Fruit fly (Drosophila melanogaster) ovary, adult (tissue): ENCODE results near the gene ORMDL.

Source experiments
- CG17801 ChIP-seq: fragments of 200-800 bp; optimal IDR thresholded peaks from 2 replicates; lab custom pipeline; 2019; ENCODE audit warnings: missing biosample characterization, mild to moderate bottlenecking, missing genetic modification characterization, moderate library complexity; ENCODE audit not compliant: partially characterized antibody

ORMDL gene

DNA sequence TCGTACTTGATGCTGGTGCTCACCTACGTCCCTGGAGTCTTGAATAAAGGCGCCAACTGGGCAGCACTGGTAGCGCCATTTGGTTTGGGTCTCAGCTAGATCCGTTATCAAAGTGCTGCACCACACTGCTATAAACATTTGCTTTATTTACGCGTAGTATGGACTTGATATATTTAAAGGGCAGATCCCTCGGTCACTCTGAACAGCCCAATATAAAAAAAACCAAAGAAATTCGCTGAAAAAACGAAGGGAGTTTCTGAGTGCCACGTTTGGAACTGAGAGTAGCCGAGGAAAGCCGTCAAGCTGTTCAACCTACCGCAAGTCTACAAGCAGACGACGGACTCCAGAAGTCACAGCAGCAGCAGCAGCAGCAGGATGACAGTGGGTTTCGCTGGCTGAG, 5.7 kb downstream of the ORMDL start, which contains the start of gene Atox1:
TSS of gene Atox1 (plus strand) at position 181 of the 400 bp plus-strand sequence.
- TF ChIP-seq CG17801 (GFP tag; lab: Kevin White, UChicago) = peak; percentile 54

- TF ChIP-seq CG17801 (GFP tag; lab: Kevin White, UChicago) = no peak
Observed at dm6 chr3L:21642908-21643572, 7.9 kb downstream of the ORMDL start.

DNA sequence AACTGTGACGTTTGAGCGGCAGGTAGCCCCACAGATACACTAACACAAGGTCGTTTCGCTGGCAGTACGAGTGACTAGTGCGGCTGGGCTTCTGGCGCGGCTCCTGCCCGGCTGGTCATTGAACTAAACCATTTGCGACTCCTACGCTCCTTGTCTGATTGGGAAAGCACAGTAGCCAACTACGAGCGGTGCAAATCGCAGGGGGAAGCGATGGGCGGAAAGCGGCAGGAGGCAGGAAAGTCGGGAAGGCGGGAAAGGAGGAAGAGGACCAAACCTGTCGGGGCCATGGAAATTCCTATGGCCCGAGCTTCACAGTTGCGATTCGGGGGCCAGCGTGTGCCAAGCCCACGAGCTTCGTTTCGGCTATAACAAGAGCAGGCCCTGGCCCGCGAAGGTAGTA, 9.1 kb downstream of the ORMDL start:
- no peak for TF ChIP-seq CG17801 (GFP tag; lab: Kevin White, UChicago)

DNA sequence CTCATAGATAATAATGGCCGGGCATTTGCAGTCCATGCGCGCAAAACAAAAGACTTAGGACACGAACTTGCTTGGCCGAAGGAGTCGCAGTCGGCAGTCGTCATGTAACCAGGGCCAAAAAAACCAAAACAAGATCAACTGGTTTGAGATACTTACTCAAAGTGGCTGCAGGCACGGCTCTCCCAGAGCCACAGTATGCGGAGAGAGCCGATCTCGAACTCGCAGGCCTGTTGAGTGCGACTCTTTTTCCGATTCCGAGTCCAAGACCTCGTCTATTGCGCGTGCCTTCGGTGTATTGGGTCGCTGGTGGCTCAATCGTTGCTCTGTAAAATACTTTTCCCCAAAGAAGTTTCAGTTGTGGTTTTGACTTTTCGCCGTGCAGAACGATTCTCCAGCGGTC, 9.5 kb downstream of the ORMDL start, which contains the start of gene CG43980:
TSS of gene CG43980 (plus strand) at position 352 of the 400 bp plus-strand sequence.
- no peak for TF ChIP-seq CG17801 (GFP tag; lab: Kevin White, UChicago)

DNA sequence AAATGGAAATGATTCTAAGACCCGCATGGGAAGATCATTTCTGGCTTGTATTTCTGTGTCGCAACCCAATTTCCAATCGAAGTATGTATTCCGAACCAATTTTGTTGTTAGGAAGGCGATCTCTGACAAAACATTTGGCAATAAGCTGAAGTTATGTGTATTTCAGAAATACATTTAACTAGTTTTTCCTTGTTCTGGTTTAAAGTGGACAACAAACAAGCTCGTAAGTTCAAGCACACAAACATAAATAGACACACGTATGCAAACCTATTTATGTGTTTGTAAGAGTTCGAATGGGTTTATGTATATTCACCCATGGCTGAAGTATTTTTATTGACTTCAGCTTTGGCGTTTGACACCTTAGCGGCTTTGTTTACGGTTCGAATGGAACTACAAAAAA, 10.8 kb downstream of the ORMDL start:
- TF ChIP-seq CG17801 (GFP tag; lab: Kevin White, UChicago) = no peak

DNA sequence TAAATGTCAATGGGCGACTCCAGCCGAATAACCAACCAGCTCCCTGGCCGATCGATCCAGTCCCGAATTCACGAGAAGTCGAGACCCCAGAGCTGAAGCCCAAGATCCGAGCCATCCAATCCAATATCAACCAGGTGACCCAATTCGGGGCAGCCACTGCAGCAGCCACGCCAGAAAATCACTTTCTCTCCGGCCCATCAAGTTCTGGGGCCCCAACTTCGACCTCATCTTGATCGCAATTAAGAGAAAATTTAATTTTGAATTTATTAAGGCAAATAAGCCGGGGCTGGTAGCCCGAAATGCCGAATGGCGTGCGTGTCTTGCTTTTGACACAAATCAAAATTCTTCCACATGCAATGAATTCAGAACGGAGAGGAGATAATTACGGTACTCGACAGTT, 12.7 kb downstream of the ORMDL start:
- no peak for TF ChIP-seq CG17801 (GFP tag; lab: Kevin White, UChicago)

DNA sequence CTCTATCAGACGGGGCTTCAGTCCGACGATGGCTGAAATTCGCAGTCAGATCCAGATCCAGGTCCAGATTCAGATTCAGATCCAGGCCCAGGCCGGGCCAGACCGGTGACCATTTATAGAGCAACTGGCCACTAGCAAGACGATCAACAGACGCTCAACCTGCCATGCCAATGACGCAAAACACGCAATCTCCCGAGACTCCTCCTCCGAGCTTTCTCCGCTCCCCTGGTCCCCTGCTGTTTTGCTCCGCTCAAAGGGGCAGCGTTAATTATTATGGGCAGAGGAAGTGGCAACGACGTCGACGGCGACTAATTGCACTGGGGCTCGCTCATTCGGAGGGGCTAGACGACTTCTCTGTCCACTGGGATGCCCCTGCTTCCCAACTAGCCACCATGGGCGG, 16.3 kb downstream of the ORMDL start:
- no peak for TF ChIP-seq CG17801 (GFP tag; lab: Kevin White, UChicago)

dm6 chr3L:21652124-21652523, 17.0 kb downstream of the ORMDL start:
- TF ChIP-seq CG17801 (GFP tag; lab: Kevin White, UChicago) = no peak

dm6 chr3L:21652768-21653167, 17.7 kb downstream of the ORMDL start:
- TF ChIP-seq CG17801 (GFP tag; lab: Kevin White, UChicago) = peak; percentile 13

DNA sequence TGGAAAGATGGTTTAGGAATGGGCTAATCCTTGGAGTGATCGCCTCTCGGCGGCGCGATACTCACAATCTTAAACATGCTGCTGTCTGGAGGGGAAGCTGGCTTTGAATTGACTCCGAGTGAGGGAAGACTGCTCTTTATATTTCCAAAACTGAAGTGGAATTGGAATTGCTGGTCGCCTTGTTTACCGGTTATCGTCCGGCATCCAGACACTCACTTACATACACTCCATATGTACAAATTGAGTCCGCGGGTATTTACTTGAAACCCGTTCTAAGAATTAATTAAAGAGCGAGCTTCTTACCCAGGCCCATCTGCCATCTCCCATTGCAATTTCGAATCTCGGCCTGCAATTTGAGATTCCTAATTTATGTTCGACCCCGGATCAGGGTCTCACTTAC, 31.8 kb downstream of the ORMDL start, which contains the start of gene Cpr78E:
TSS of gene Cpr78E (minus strand) at position 101 of the 400 bp plus-strand sequence.
- no peak for TF ChIP-seq CG17801 (GFP tag; lab: Kevin White, UChicago)

- no peak for TF ChIP-seq CG17801 (GFP tag; lab: Kevin White, UChicago)
Observed at dm6 chr3L:21667530-21667929, 32.4 kb downstream of the ORMDL start.

DNA sequence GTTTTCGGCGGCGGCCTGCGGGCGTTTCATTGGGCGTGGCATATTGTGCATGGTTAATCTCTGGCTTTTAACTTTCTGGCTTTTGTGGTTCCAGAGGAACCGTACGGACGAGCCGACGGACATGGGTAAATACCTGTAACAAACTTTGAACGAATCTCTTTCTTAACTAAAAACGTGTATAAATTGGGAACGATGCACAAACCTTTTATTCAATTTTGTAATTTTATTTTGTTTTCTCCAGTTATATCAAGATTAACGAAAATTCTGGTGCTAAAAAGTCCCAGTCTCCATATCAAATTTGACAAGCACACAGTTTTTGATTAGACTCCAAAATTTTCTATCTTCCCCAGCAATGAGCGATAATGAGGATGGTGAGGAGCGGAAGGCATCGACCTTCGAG, 36.7 kb downstream of the ORMDL start, which contains the start of gene CG11249:
TSS of gene CG11249 (plus strand) at position 301 of the 400 bp plus-strand sequence.
- TF ChIP-seq CG17801 (GFP tag; lab: Kevin White, UChicago) = no peak

- TF ChIP-seq CG17801 (GFP tag; lab: Kevin White, UChicago) = peak; percentile 60
Observed at dm6 chr3L:21679687-21680086, 44.6 kb downstream of the ORMDL start, which contains the start of the genes Als2 and CG11248. TSS of gene Als2 (minus strand) at chr3L:21679755. TSS of gene CG11248 (plus strand) at chr3L:21680050.

dm6 chr3L:21683942-21684341, 48.8 kb downstream of the ORMDL start, which contains the start of gene Sfp78E:
TSS of gene Sfp78E (minus strand) at chr3L:21684042.
- no peak for TF ChIP-seq CG17801 (GFP tag; lab: Kevin White, UChicago)

dm6 chr3L:21685753-21686152, 50.6 kb downstream of the ORMDL start:
- TF ChIP-seq CG17801 (GFP tag; lab: Kevin White, UChicago) = no peak
